Fruit fly (Drosophila melanogaster) whole organism, embryonic: ENCODE data around the gene armi.

Source experiments
- Abd-B ChIP-seq: fragments of 200-800 bp; sonication (Bioruptor generic); optimal IDR thresholded peaks from 2 replicates; lab custom pipeline; 2018; ENCODE audit warnings: missing biosample characterization, mild to moderate bottlenecking, missing genetic modification characterization, moderate library complexity
- Awh ChIP-seq: fragments of 200-800 bp; sonication (Bioruptor generic); IDR thresholded peaks from 2 replicates; pipeline ENCODE4, ENCODE4 v1.3.6; 2022; ENCODE audit warnings: missing biosample characterization, missing genetic modification characterization
- B-H2 ChIP-seq: fragments of 200-800 bp; sonication (Bioruptor generic); optimal IDR thresholded peaks from 2 replicates; lab custom pipeline; 2018; ENCODE audit warnings: missing biosample characterization, mild to moderate bottlenecking, missing genetic modification characterization
- CG10209 ChIP-seq: fragments of 200-800 bp; sonication (Bioruptor generic); optimal IDR thresholded peaks from 3 replicates; lab custom pipeline; 2017; ENCODE audit warnings: missing biosample characterization, mild to moderate bottlenecking, missing genetic modification characterization, missing genetic modification reagents
- CG11696 ChIP-seq: fragments of 200-800 bp; sonication (Bioruptor generic); IDR thresholded peaks from 2 replicates; pipeline ENCODE4 v1.3.6; 2022; ENCODE audit warnings: missing biosample characterization, missing genetic modification characterization
- CG12104 ChIP-seq: fragments of 200-800 bp; sonication (Bioruptor generic); optimal IDR thresholded peaks from 3 replicates; lab custom pipeline; 2016; ENCODE audit warnings: missing biosample characterization, missing genetic modification characterization
- CG1233 ChIP-seq: fragments of 200-800 bp; sonication (Bioruptor generic); optimal IDR thresholded peaks from 4 replicates; lab custom pipeline; 2018; ENCODE audit warnings: missing biosample characterization, mild to moderate bottlenecking, missing genetic modification characterization
- CG14710 ChIP-seq: fragments of 200-800 bp; sonication (Bioruptor generic); optimal IDR thresholded peaks from 3 replicates; lab custom pipeline; 2019; ENCODE audit warnings: missing biosample characterization, mild to moderate bottlenecking, missing genetic modification characterization, moderate library complexity
- CG15479 ChIP-seq: fragments of 200-800 bp; sonication (Bioruptor generic); optimal IDR thresholded peaks from 3 replicates; lab custom pipeline; 2019; ENCODE audit warnings: missing biosample characterization, mild to moderate bottlenecking, missing genetic modification characterization, moderate library complexity
- CG16779 ChIP-seq: fragments of 200-800 bp; sonication (Bioruptor generic); IDR thresholded peaks from 2 replicates; pipeline ENCODE4 v1.3.6; 2022; ENCODE audit warnings: missing biosample characterization, missing genetic modification characterization
- CG17612 ChIP-seq: fragments of 200-800 bp; sonication (Bioruptor generic); IDR thresholded peaks from 2 replicates; pipeline ENCODE4 v1.3.6; 2022; ENCODE audit warnings: missing biosample characterization, missing genetic modification characterization
- CG17829 ChIP-seq: fragments of 200-800 bp; optimal IDR thresholded peaks from 2 replicates; lab custom pipeline; 2019; ENCODE audit warnings: missing biosample characterization, mild to moderate bottlenecking, missing genetic modification characterization, moderate library complexity
- CG17912 ChIP-seq: fragments of 200-800 bp; sonication (Bioruptor generic); optimal IDR thresholded peaks from 2 replicates; lab custom pipeline; 2018; ENCODE audit warnings: missing biosample characterization, mild to moderate bottlenecking, missing genetic modification characterization
- CG18619 ChIP-seq: fragments of 200-800 bp; sonication (Bioruptor generic); optimal IDR thresholded peaks from 3 replicates; lab custom pipeline; 2017; ENCODE audit warnings: missing biosample characterization, mild to moderate bottlenecking, missing genetic modification characterization
- CG3407 ChIP-seq: fragments of 200-800 bp; sonication (Bioruptor generic); optimal IDR thresholded peaks from 2 replicates; lab custom pipeline; 2018; ENCODE audit warnings: missing biosample characterization, mild to moderate bottlenecking, missing genetic modification characterization
- CG34422 ChIP-seq: fragments of 200-800 bp; sonication (Bioruptor generic); IDR thresholded peaks from 3 replicates; pipeline ENCODE4 v1.3.6; 2022; ENCODE audit warnings: missing biosample characterization, missing genetic modification characterization
- CG4282 ChIP-seq: fragments of 200-800 bp; sonication (Bioruptor generic); optimal IDR thresholded peaks from 2 replicates; lab custom pipeline; 2016; ENCODE audit warnings: missing biosample characterization, missing genetic modification characterization
- CG4424 ChIP-seq: fragments of 200-800 bp; sonication (Bioruptor generic); optimal IDR thresholded peaks from 3 replicates; lab custom pipeline; 2016; ENCODE audit warnings: missing biosample characterization, missing genetic modification characterization
- CG6254 ChIP-seq: fragments of 200-800 bp; sonication (Bioruptor generic); optimal IDR thresholded peaks from 3 replicates; lab custom pipeline; 2017; ENCODE audit warnings: mild to moderate bottlenecking, missing biosample characterization, missing genetic modification reagents, missing genetic modification characterization
- CG7928 ChIP-seq: fragments of 200-800 bp; sonication (Bioruptor generic); optimal IDR thresholded peaks from 2 replicates; lab custom pipeline; 2017; ENCODE audit warnings: missing biosample characterization, mild to moderate bottlenecking, missing genetic modification characterization
- CG9876 ChIP-seq: fragments of 200-800 bp; sonication (Bioruptor generic); optimal IDR thresholded peaks from 2 replicates; lab custom pipeline; 2016; ENCODE audit warnings: missing biosample characterization, missing genetic modification characterization
- CG9932 ChIP-seq: fragments of 200-800 bp; sonication (Bioruptor generic); IDR thresholded peaks from 2 replicates; pipeline ENCODE4 v1.3.6; 2022; ENCODE audit warnings: missing biosample characterization, missing genetic modification characterization
- Ets97D ChIP-seq: fragments of 200-800 bp; sonication (Bioruptor generic); optimal IDR thresholded peaks from 3 replicates; lab custom pipeline; 2016; ENCODE audit warnings: missing biosample characterization, missing genetic modification characterization
- Fer2 ChIP-seq: fragments of 200-800 bp; sonication (Bioruptor generic); optimal IDR thresholded peaks from 2 replicates; lab custom pipeline; 2018; ENCODE audit warnings: missing biosample characterization, mild to moderate bottlenecking, missing genetic modification characterization, moderate library complexity
- H2.0 ChIP-seq: fragments of 200-800 bp; sonication (Bioruptor generic); IDR thresholded peaks from 2 replicates; pipeline ENCODE4 v1.3.6; 2022; ENCODE audit warnings: missing biosample characterization, missing genetic modification characterization
- Hr78 ChIP-seq, 2 experiments: fragments of 200-800 bp in 1 of 2; fragments of >200 bp in 1 of 2; sonication (Bioruptor generic) in 1 of 2; optimal IDR thresholded peaks; 2 replicates each; lab custom pipeline; 2017 to 2019; ENCODE audit warnings: missing biosample characterization in 2 of 2, missing genetic modification characterization in 2 of 2, mild to moderate bottlenecking in 1 of 2, moderate library complexity in 1 of 2
- Jarid2 ChIP-seq: fragments of 200-800 bp; sonication (Bioruptor generic); optimal IDR thresholded peaks from 3 replicates; lab custom pipeline; 2017; ENCODE audit warnings: mild to moderate bottlenecking, missing biosample characterization, missing genetic modification reagents, missing genetic modification characterization
- Max ChIP-seq: fragments of 200-800 bp; sonication (Bioruptor generic); optimal IDR thresholded peaks from 2 replicates; lab custom pipeline; 2016; ENCODE audit warnings: missing biosample characterization, mild to moderate bottlenecking, missing genetic modification characterization
- NK7.1 ChIP-seq: fragments of 200-800 bp; sonication (Bioruptor generic); optimal IDR thresholded peaks from 3 replicates; lab custom pipeline; 2016; ENCODE audit warnings: missing biosample characterization, missing genetic modification characterization
- Nf-YC ChIP-seq: fragments of 200-800 bp; optimal IDR thresholded peaks from 3 replicates; lab custom pipeline; 2019; ENCODE audit warnings: missing biosample characterization, mild to moderate bottlenecking, missing genetic modification characterization, moderate library complexity
- Xrp1 ChIP-seq: fragments of 200-800 bp; sonication (Bioruptor generic); IDR thresholded peaks from 2 replicates; pipeline ENCODE4 v1.3.6; 2022; ENCODE audit warnings: missing biosample characterization, missing genetic modification characterization
- YL-1 ChIP-seq: fragments of 200-800 bp; sonication (Bioruptor generic); optimal IDR thresholded peaks from 3 replicates; lab custom pipeline; 2017; ENCODE audit warnings: missing biosample characterization, mild to moderate bottlenecking, missing genetic modification characterization
- ara ChIP-seq: fragments of 200-800 bp; sonication (Bioruptor generic); IDR thresholded peaks from 2 replicates; pipeline ENCODE4 v1.3.6; 2022; ENCODE audit warnings: missing biosample characterization, missing genetic modification characterization
- br ChIP-seq: fragments of >200 bp; optimal IDR thresholded peaks from 2 replicates; lab custom pipeline; 2017
- bsh ChIP-seq, 2 experiments: fragments of 200-800 bp; sonication (Bioruptor generic); optimal IDR thresholded peaks; 2 replicates each; lab custom pipeline; 2017 to 2018; ENCODE audit warnings: mild to moderate bottlenecking in 2 of 2, missing biosample characterization in 2 of 2, missing genetic modification characterization in 2 of 2, moderate library complexity in 1 of 2
- da ChIP-seq: fragments of 200-800 bp; sonication (Bioruptor generic); optimal IDR thresholded peaks from 2 replicates; lab custom pipeline; 2016; ENCODE audit warnings: missing biosample characterization, missing genetic modification characterization
- disco-r ChIP-seq: fragments of 200-800 bp; sonication (Bioruptor generic); optimal IDR thresholded peaks from 2 replicates; lab custom pipeline; 2016; ENCODE audit warnings: missing biosample characterization, missing genetic modification characterization
- esg ChIP-seq: fragments of 200-800 bp; sonication (Bioruptor generic); conservative IDR thresholded peaks from 2 replicates; pipeline ENCODE4 v1.3.6; 2022; ENCODE audit warnings: missing biosample characterization, missing genetic modification characterization
- fru ChIP-seq: fragments of >200 bp; optimal IDR thresholded peaks from 2 replicates; lab custom pipeline; 2017
- gem ChIP-seq: fragments of 200-800 bp; sonication (Bioruptor generic); optimal IDR thresholded peaks from 2 replicates; lab custom pipeline; 2019; ENCODE audit warnings: missing biosample characterization, mild to moderate bottlenecking, missing genetic modification characterization, moderate library complexity
- gsb ChIP-seq: fragments of 200-800 bp; sonication (Bioruptor generic); IDR thresholded peaks from 2 replicates; pipeline ENCODE4 v1.3.6; 2022; ENCODE audit warnings: missing biosample characterization, missing genetic modification characterization
- h ChIP-seq: fragments of >200 bp; optimal IDR thresholded peaks from 2 replicates; lab custom pipeline; 2017
- klu ChIP-seq: fragments of 200-800 bp; sonication (Bioruptor generic); IDR thresholded peaks from 2 replicates; pipeline ENCODE4 v1.3.6; 2022; ENCODE audit warnings: missing biosample characterization, missing genetic modification characterization
- ranshi ChIP-seq: fragments of 200-800 bp; sonication (Bioruptor generic); IDR thresholded peaks from 2 replicates; pipeline ENCODE4 v1.3.6; 2022; ENCODE audit warnings: missing biosample characterization, missing genetic modification characterization
- row ChIP-seq: fragments of 200-800 bp; sonication (Bioruptor generic); IDR thresholded peaks from 3 replicates; pipeline ENCODE4 v1.3.6; 2022; ENCODE audit warnings: missing biosample characterization, missing genetic modification characterization
- run ChIP-seq: fragments of 200-800 bp; sonication (Bioruptor generic); optimal IDR thresholded peaks from 3 replicates; lab custom pipeline; 2018; ENCODE audit warnings: missing biosample characterization, mild to moderate bottlenecking, missing genetic modification characterization
- salm ChIP-seq: fragments of 200-800 bp; sonication (Bioruptor generic); optimal IDR thresholded peaks from 2 replicates; lab custom pipeline; 2018; ENCODE audit warnings: missing biosample characterization, mild to moderate bottlenecking, missing genetic modification characterization
- sc ChIP-seq, 3 experiments: fragments of >200 bp in 2 of 3; fragments of 200-800 bp in 1 of 3; sonication (Bioruptor generic) in 1 of 3; optimal IDR thresholded peaks; 2 replicates in 2 of 3; 3 replicates in 1 of 3; lab custom pipeline; 2017; ENCODE audit warnings: mild to moderate bottlenecking in 1 of 3, missing biosample characterization in 1 of 3, missing genetic modification characterization in 1 of 3, missing genetic modification reagents in 1 of 3
- sisA ChIP-seq: fragments of 200-800 bp; sonication (Bioruptor generic); IDR thresholded peaks from 2 replicates; pipeline ENCODE4 v1.3.6; 2022; ENCODE audit warnings: missing biosample characterization, missing genetic modification characterization
- vvl ChIP-seq: fragments of 200-800 bp; sonication (Bioruptor generic); IDR thresholded peaks from 2 replicates; pipeline ENCODE4 v1.3.6; 2022; ENCODE audit warnings: missing biosample characterization, missing genetic modification characterization
- wdn ChIP-seq: fragments of 200-800 bp; sonication (Bioruptor generic); IDR thresholded peaks from 2 replicates; pipeline ENCODE4 v1.3.6; 2022; ENCODE audit warnings: missing biosample characterization, missing genetic modification characterization
- zfh1 ChIP-seq: fragments of 200-800 bp; sonication (Bioruptor generic); IDR thresholded peaks from 3 replicates; pipeline ENCODE4 v1.3.6; 2022; ENCODE audit warnings: missing biosample characterization, missing genetic modification characterization

Gene armi

dm6 chr3L:3434882-3435281 is 26.2 kb upstream of the armi start (continued):
- TF ChIP-seq esg (GFP tag; lab: Robert Waterston, UW), result 0 out of 2 replicates have a peak, but pooled peaks have one; percentile 15
- TF ChIP-seq klu (GFP tag; lab: Robert Waterston, UW), result no peak
- TF ChIP-seq CG4282 (GFP tag; lab: Kevin White, UChicago), result no peak
- no peak for TF ChIP-seq Fer2 (tag; lab: Kevin White, UChicago)
- no peak for TF ChIP-seq da
- TF ChIP-seq Abd-B (GFP tag; lab: Kevin White, UChicago), result no peak
- no peak for TF ChIP-seq CG9932
- TF ChIP-seq CG6254 (GFP tag; lab: Kevin White, UChicago), result peak; percentile 37
- TF ChIP-seq CG1233, result no peak
- TF ChIP-seq CG15479 (GFP tag; lab: Kevin White, UChicago), result no peak
- TF ChIP-seq B-H2 (GFP tag; lab: Kevin White, UChicago), result no peak
- no peak for TF ChIP-seq h
- peak; percentile 27 for TF ChIP-seq CG18619 (GFP tag; lab: Kevin White, UChicago)
- TF ChIP-seq Jarid2 (GFP tag; lab: Kevin White, UChicago), result no peak
- TF ChIP-seq br (lab: Kevin White, UChicago), result no peak
- no peak for TF ChIP-seq Max (GFP tag; lab: Kevin White, UChicago)
- TF ChIP-seq ara (GFP tag; lab: Robert Waterston, UW), result peak; percentile 63; the same call in 1 of the 2 replicates
- peak; percentile 56 for TF ChIP-seq gem (tag; lab: Kevin White, UChicago)
- no peak for TF ChIP-seq gsb
- peak; percentile 67 for TF ChIP-seq vvl (GFP tag; lab: Robert Waterston, UW)
- peak; percentile 53; the same call in 1 of the 3 replicates for TF ChIP-seq zfh1 (GFP tag; lab: Robert Waterston, UW)
- no peak for TF ChIP-seq Awh (GFP tag; lab: Robert Waterston, UW)
- TF ChIP-seq CG4424 (GFP tag; lab: Kevin White, UChicago), result peak; percentile 29
- TF ChIP-seq wdn, result no peak
- no peak for TF ChIP-seq H2.0 (GFP tag; lab: Robert Waterston, UW)
- TF ChIP-seq NK7.1, result no peak
- TF ChIP-seq CG7928, result peak; percentile 55
- peak; percentile 79 for TF ChIP-seq Xrp1 (GFP tag; lab: Robert Waterston, UW)
- TF ChIP-seq Hr78 (GFP tag; optimal IDR thresholded peaks at IDR 0.05; lab: Kevin White, UChicago), result peak in 1 of 2 experiments; percentile 8
- peak; percentile 25 for TF ChIP-seq CG14710 (tag; lab: Kevin White, UChicago)
- TF ChIP-seq disco-r (GFP tag; lab: Kevin White, UChicago), result no peak
- no peak for TF ChIP-seq CG17912 (GFP tag; lab: Kevin White, UChicago)
- TF ChIP-seq CG17612 (GFP tag; lab: Robert Waterston, UW), result no peak
- no peak for TF ChIP-seq CG16779 (GFP tag; lab: Robert Waterston, UW)
- peak; percentile 19 for TF ChIP-seq CG3407 (GFP tag; lab: Kevin White, UChicago)
- no peak for TF ChIP-seq salm (tag; lab: Kevin White, UChicago)
- 0 out of 3 replicates have a peak, but pooled peaks have one; percentile 24 for TF ChIP-seq CG34422 (GFP tag; lab: Robert Waterston, UW)
- TF ChIP-seq Nf-YC (tag; lab: Kevin White, UChicago), result no peak
- TF ChIP-seq bsh (GFP tag; optimal IDR thresholded peaks at IDR 0.05; lab: Kevin White, UChicago), result peak in 1 of 2 experiments; percentile 74
- no peak for TF ChIP-seq Ets97D (GFP tag; lab: Kevin White, UChicago)
- TF ChIP-seq fru (lab: Kevin White, UChicago), result no peak
- TF ChIP-seq CG10209 (GFP tag; lab: Kevin White, UChicago), result peak; percentile 14
- no peak for TF ChIP-seq sc (optimal IDR thresholded peaks at IDR 0.05; lab: Kevin White, UChicago)
- TF ChIP-seq sc (GFP tag; optimal IDR thresholded peaks at IDR 0.05; lab: Kevin White, UChicago), result peak; percentile 10
- TF ChIP-seq CG11696 (GFP tag; lab: Robert Waterston, UW), result no peak
- no peak for TF ChIP-seq CG12104 (GFP tag; lab: Kevin White, UChicago)
- TF ChIP-seq YL-1 (GFP tag; lab: Kevin White, UChicago), result no peak
- TF ChIP-seq row (GFP tag; lab: Robert Waterston, UW), result peak; percentile 58; the same call in 2 of the 3 replicates
- peak; percentile 29; the same call in 1 of the 2 replicates for TF ChIP-seq sisA
- TF ChIP-seq CG17829 (tag; lab: Kevin White, UChicago), result peak; percentile 18
- TF ChIP-seq CG9876 (GFP tag; lab: Kevin White, UChicago), result no peak
- no peak for TF ChIP-seq run (tag; lab: Kevin White, UChicago)
- peak; percentile 25; the same call in 1 of the 2 replicates for TF ChIP-seq ranshi (GFP tag; lab: Robert Waterston, UW)
